Worm (Caenorhabditis elegans) whole organism, late embryonic: ENCODE measurements around the gene perm-2.

ENCODE experiments used
- C38D4.7 ChIP-seq: fragments of 200-800 bp; sonication (Bioruptor generic); optimal IDR thresholded peaks from 2 replicates; lab custom pipeline; 2018; ENCODE audit warnings: mild to moderate bottlenecking, missing genetic modification characterization, moderate library complexity, missing compliant biosample characterization
- F13H6.1 ChIP-seq: sonication (generic microtip); optimal IDR thresholded peaks from 2 replicates; lab custom pipeline; 2016; ENCODE audit warnings: missing genetic modification characterization, missing compliant biosample characterization
- ama-1 ChIP-seq: fragments of 150-350 bp; optimal IDR thresholded peaks from 2 replicates; lab custom pipeline; 2014
- ceh-18 ChIP-seq: sonication (generic microtip); optimal IDR thresholded peaks from 2 replicates; lab custom pipeline; 2016; ENCODE audit warnings: missing genetic modification characterization, missing compliant biosample characterization
- ceh-30 ChIP-seq: fragments of 150-350 bp; optimal IDR thresholded peaks from 2 replicates; lab custom pipeline; 2014; ENCODE audit warnings: missing biosample characterization, missing genetic modification characterization
- ceh-31 ChIP-seq: sonication (generic microtip); optimal IDR thresholded peaks from 2 replicates; lab custom pipeline; 2016; ENCODE audit warnings: missing genetic modification characterization, missing compliant biosample characterization
- ceh-6 ChIP-seq: fragments of 200-800 bp; sonication (Bioruptor generic); optimal IDR thresholded peaks from 2 replicates; lab custom pipeline; 2018; ENCODE audit warnings: mild to moderate bottlenecking, missing genetic modification characterization, missing compliant biosample characterization
- ceh-9 ChIP-seq: sonication (generic microtip); optimal IDR thresholded peaks from 2 replicates; lab custom pipeline; 2016; ENCODE audit warnings: mild to moderate bottlenecking, missing genetic modification characterization, inconsistent platforms, missing compliant biosample characterization
- che-1 ChIP-seq: sonication (generic microtip); optimal IDR thresholded peaks from 2 replicates; lab custom pipeline; 2016; ENCODE audit warnings: mild to moderate bottlenecking, missing genetic modification characterization, missing compliant biosample characterization
- dve-1 ChIP-seq: sonication (generic microtip); optimal IDR thresholded peaks from 2 replicates; lab custom pipeline; 2017; ENCODE audit warnings: antibody characterized with exemption, mild to moderate bottlenecking, missing genetic modification characterization, missing compliant biosample characterization
- elt-2 ChIP-seq: sonication (generic microtip); optimal IDR thresholded peaks from 2 replicates; lab custom pipeline; 2016; ENCODE audit warnings: missing genetic modification reagents, missing genetic modification characterization, missing compliant biosample characterization
- ets-4 ChIP-seq: sonication (generic microtip); optimal IDR thresholded peaks from 2 replicates; lab custom pipeline; 2016; ENCODE audit warnings: missing genetic modification characterization, missing compliant biosample characterization
- fkh-10 ChIP-seq: fragments of 150-350 bp; optimal IDR thresholded peaks from 2 replicates; lab custom pipeline; 2014; ENCODE audit warnings: missing biosample characterization, missing genetic modification reagents, missing genetic modification characterization
- fkh-6 ChIP-seq: sonication (generic microtip); optimal IDR thresholded peaks from 2 replicates; lab custom pipeline; 2016; ENCODE audit warnings: missing genetic modification characterization, missing compliant biosample characterization
- hlh-15 ChIP-seq: sonication (generic microtip); optimal IDR thresholded peaks from 2 replicates; lab custom pipeline; 2016; ENCODE audit warnings: missing genetic modification characterization, missing compliant biosample characterization
- hlh-30 ChIP-seq: sonication (generic microtip); optimal IDR thresholded peaks from 2 replicates; lab custom pipeline; 2017; ENCODE audit warnings: antibody characterized with exemption, missing genetic modification characterization, missing compliant biosample characterization; ENCODE audit not compliant: insufficient read depth
- hlh-6 ChIP-seq: sonication (generic microtip); optimal IDR thresholded peaks from 2 replicates; lab custom pipeline; 2016; ENCODE audit warnings: missing genotype, missing genetic modification characterization, missing compliant biosample characterization
- lim-6 ChIP-seq: sonication (generic microtip); optimal IDR thresholded peaks from 2 replicates; lab custom pipeline; 2016; ENCODE audit warnings: missing genetic modification characterization, missing compliant biosample characterization
- madf-2 ChIP-seq: sonication (generic microtip); optimal IDR thresholded peaks from 2 replicates; lab custom pipeline; 2017; ENCODE audit warnings: missing genetic modification characterization, missing compliant biosample characterization
- mec-3 ChIP-seq: sonication (generic microtip); optimal IDR thresholded peaks from 2 replicates; lab custom pipeline; 2016; ENCODE audit warnings: borderline replicate concordance, missing genetic modification characterization, missing compliant biosample characterization
- nfya-1 ChIP-seq: sonication (generic microtip); optimal IDR thresholded peaks from 2 replicates; lab custom pipeline; 2017; ENCODE audit warnings: missing genetic modification characterization, mild to moderate bottlenecking, missing compliant biosample characterization, antibody characterized with exemption, moderate library complexity
- nhr-232 ChIP-seq: sonication (generic microtip); optimal IDR thresholded peaks from 2 replicates; lab custom pipeline; 2016; ENCODE audit warnings: missing genetic modification characterization, missing compliant biosample characterization
- pha-2 ChIP-seq: sonication (generic microtip); optimal IDR thresholded peaks from 2 replicates; lab custom pipeline; 2017; ENCODE audit warnings: mild to moderate bottlenecking, missing genetic modification characterization, missing compliant biosample characterization
- pha-4 ChIP-seq: fragments of 150-350 bp; optimal IDR thresholded peaks from 2 replicates; lab custom pipeline; 2018; ENCODE audit warnings: missing biosample characterization, missing genetic modification reagents, missing genetic modification characterization
- pros-1 ChIP-seq: fragments of 150-350 bp; optimal IDR thresholded peaks from 2 replicates; lab custom pipeline; 2014; ENCODE audit warnings: missing biosample characterization, missing genetic modification reagents, missing genetic modification characterization
- rnt-1 ChIP-seq: sonication (generic microtip); optimal IDR thresholded peaks from 2 replicates; lab custom pipeline; 2016; ENCODE audit warnings: missing genetic modification characterization, missing compliant biosample characterization
- sox-2 ChIP-seq: fragments of 200-800 bp; sonication (Bioruptor generic); IDR thresholded peaks from 2 replicates; pipeline ENCODE4 v1.3.6; 2022; ENCODE audit warnings: missing genetic modification reagents, missing genetic modification characterization, missing compliant biosample characterization
- sox-4 ChIP-seq: sonication (generic microtip); optimal IDR thresholded peaks from 2 replicates; lab custom pipeline; 2017; ENCODE audit warnings: mild to moderate bottlenecking, missing genetic modification characterization, inconsistent platforms, missing compliant biosample characterization
- syd-9 ChIP-seq: sonication (generic microtip); optimal IDR thresholded peaks from 2 replicates; lab custom pipeline; 2016; ENCODE audit warnings: mild to moderate bottlenecking, missing genetic modification characterization, moderate library complexity, missing compliant biosample characterization
- tbx-2 ChIP-seq: sonication (generic microtip); optimal IDR thresholded peaks from 2 replicates; lab custom pipeline; 2016; ENCODE audit warnings: missing genetic modification characterization, missing compliant biosample characterization
- ttx-3 ChIP-seq: sonication (generic microtip); optimal IDR thresholded peaks from 2 replicates; lab custom pipeline; 2016; ENCODE audit warnings: missing genetic modification reagents, missing genetic modification characterization, missing compliant biosample characterization
- unc-3 ChIP-seq, 2 experiments: fragments of 200-800 bp in 1 of 2; sonication (Bioruptor generic) in 1 of 2; sonication (generic microtip) in 1 of 2; conservative IDR thresholded peaks in 1 of 2; optimal IDR thresholded peaks in 1 of 2; 2 replicates each; pipeline versions ENCODE4 v1.3.6 to Lab custom; 2016 to 2022; ENCODE audit warnings: missing compliant biosample characterization in 2 of 2, missing genetic modification characterization in 2 of 2, missing genetic modification reagents in 1 of 2
- unc-55 ChIP-seq: sonication (generic microtip); optimal IDR thresholded peaks from 2 replicates; lab custom pipeline; 2017; ENCODE audit warnings: missing biosample characterization, missing genetic modification reagents, missing genetic modification characterization
- unc-86 ChIP-seq: sonication (generic microtip); optimal IDR thresholded peaks from 2 replicates; lab custom pipeline; 2016; ENCODE audit warnings: missing genetic modification characterization, missing compliant biosample characterization
- ztf-16 ChIP-seq: sonication (generic microtip); optimal IDR thresholded peaks from 2 replicates; lab custom pipeline; 2017; ENCODE audit warnings: missing genetic modification characterization, missing compliant biosample characterization

Gene perm-2

ce11 chrIV:1163126-1163525 is 36.5 kb downstream of the perm-2 start, which contains the start of gene C50A2.7:
C50A2.7 (plus strand) TSS chrIV:1163426.
- no peak for TF ChIP-seq fkh-6 (tag; lab: Kevin White, UChicago)

ce11 chrIV:1167352-1167751 is 40.8 kb downstream of the perm-2 start:
- no peak for TF ChIP-seq che-1 (tag; lab: Kevin White, UChicago)

DNA sequence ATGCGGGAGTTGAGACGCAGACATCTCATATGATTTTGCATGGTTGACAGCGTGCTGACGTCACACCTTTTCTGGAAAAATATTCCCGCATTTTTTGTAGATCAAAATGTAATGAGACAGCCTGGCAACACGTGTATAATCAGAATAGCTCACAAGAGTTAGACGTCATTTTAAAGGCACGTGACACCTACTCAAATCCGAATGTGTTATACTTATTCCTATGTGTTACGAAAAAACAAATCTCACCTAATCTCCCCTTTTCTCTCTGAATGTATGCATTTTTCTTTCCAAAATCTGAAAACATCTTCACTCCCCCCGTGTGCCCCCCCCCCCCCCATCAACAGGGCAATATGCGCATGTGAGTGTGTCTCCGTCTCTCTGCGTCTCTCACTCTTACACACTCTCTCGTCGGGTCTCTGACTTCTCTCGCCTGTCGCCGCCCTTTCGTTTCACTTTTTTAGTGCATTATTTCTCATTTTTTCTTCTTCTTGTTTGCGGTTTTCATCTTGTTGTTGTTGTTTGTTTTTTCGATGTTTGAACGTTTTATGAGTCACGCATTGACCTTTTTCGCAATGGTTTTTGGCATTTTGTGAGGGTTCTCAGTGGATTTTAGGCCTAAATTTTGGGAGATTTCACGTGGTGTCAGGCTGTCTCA is 41.8 kb downstream of the perm-2 start:
- TF ChIP-seq pha-2 (tag; lab: Kevin White, UChicago) (no peak), pros-1 (tag; lab: Kevin White, UChicago) (peak; percentile 5), elt-2 (tag; lab: Kevin White, UChicago) (no peak), hlh-30 (peak; percentile 67), unc-55 (peak; percentile 20), ttx-3 (tag; lab: Kevin White, UChicago) (no peak), nfya-1 (tag; lab: Kevin White, UChicago) (peak; percentile 20), tbx-2 (tag; lab: Kevin White, UChicago) (no peak), ceh-6 (GFP tag; lab: Kevin White, UChicago) (no peak), rnt-1 (tag; lab: Kevin White, UChicago) (peak; percentile 1)

ce11 chrIV:1170408-1170807 is 43.8 kb downstream of the perm-2 start, which contains the start of gene cec-2:
cec-2 (plus strand) TSS chrIV:1170708.
- TF ChIP-seq lim-6 (tag; lab: Kevin White, UChicago) (no peak), sox-4 (tag; lab: Kevin White, UChicago) (no peak), fkh-10 (GFP tag; lab: Kevin White, UChicago) (no peak), nhr-232 (no peak), unc-55 (no peak), ceh-18 (tag; lab: Kevin White, UChicago) (no peak), hlh-6 (tag; lab: Kevin White, UChicago) (no peak), C38D4.7 (no peak), ama-1 (lab: Kevin White, UChicago) (no peak), che-1 (tag; lab: Kevin White, UChicago) (no peak), pros-1 (tag; lab: Kevin White, UChicago) (no peak), mec-3 (tag; lab: Kevin White, UChicago) (no peak), ztf-16 (tag; lab: Kevin White, UChicago) (no peak), hlh-15 (tag; lab: Kevin White, UChicago) (no peak), ttx-3 (tag; lab: Kevin White, UChicago) (no peak), ceh-9 (tag; lab: Kevin White, UChicago) (no peak), unc-86 (tag; lab: Kevin White, UChicago) (no peak), madf-2 (tag; lab: Kevin White, UChicago) (no peak), pha-4 (no peak), pha-2 (tag; lab: Kevin White, UChicago) (no peak)

- TF ChIP-seq hlh-30 (no peak), unc-3 (GFP tag; conservative IDR thresholded peaks at IDR 0.05; lab: Robert Waterston, UW) (no peak), unc-3 (tag; optimal IDR thresholded peaks at IDR 0.05; lab: Kevin White, UChicago) (no peak), sox-4 (tag; lab: Kevin White, UChicago) (no peak), pha-4 (no peak), syd-9 (tag; lab: Kevin White, UChicago) (no peak), dve-1 (tag; lab: Kevin White, UChicago) (no peak), F13H6.1 (no peak), sox-2 (no peak), fkh-10 (GFP tag; lab: Kevin White, UChicago) (no peak), hlh-6 (tag; lab: Kevin White, UChicago) (no peak), ets-4 (tag; lab: Kevin White, UChicago) (no peak), ceh-31 (no peak), pha-2 (tag; lab: Kevin White, UChicago) (no peak), ceh-30 (tag; lab: Kevin White, UChicago) (no peak)
- TF ChIP-seq, all 69 proteins: peak for 0
Measured at ce11 chrIV:1174411-1174810, 47.8 kb downstream of the perm-2 start.
